Worm (Caenorhabditis elegans) whole organism, L3 larva: ENCODE results near the gene mdh-1.

Experiments
- R02D3.7 ChIP-seq: fragments of 150-350 bp; optimal IDR thresholded peaks from 2 replicates; lab custom pipeline; 2014; ENCODE audit warnings: missing biosample characterization, missing genetic modification characterization
- ZK546.5 ChIP-seq: sonication (generic microtip); optimal IDR thresholded peaks from 2 replicates; lab custom pipeline; 2017; ENCODE audit warnings: missing biosample characterization, missing genetic modification characterization
- aly-2 ChIP-seq: fragments of 150-350 bp; optimal IDR thresholded peaks from 2 replicates; lab custom pipeline; 2014; ENCODE audit warnings: missing biosample characterization, missing genetic modification characterization
- ama-1 ChIP-seq: fragments of 150-350 bp; optimal IDR thresholded peaks from 2 replicates; lab custom pipeline; 2018
- ceh-82 ChIP-seq: fragments of 150-350 bp; optimal IDR thresholded peaks from 2 replicates; lab custom pipeline; 2014; ENCODE audit warnings: missing biosample characterization, missing genetic modification characterization
- ceh-9 ChIP-seq: sonication (generic microtip); optimal IDR thresholded peaks from 2 replicates; lab custom pipeline; 2018; ENCODE audit warnings: missing biosample characterization, missing genetic modification characterization
- daf-12 ChIP-seq: fragments of 150-350 bp; optimal IDR thresholded peaks from 2 replicates; lab custom pipeline; 2014; ENCODE audit warnings: missing biosample characterization, missing genetic modification reagents, missing genetic modification characterization
- egl-27 ChIP-seq: sonication (generic microtip); optimal IDR thresholded peaks from 4 replicates; lab custom pipeline; 2017; ENCODE audit warnings: missing biosample characterization, missing genetic modification reagents, missing genetic modification characterization
- elt-1 ChIP-seq: fragments of 150-350 bp; optimal IDR thresholded peaks from 2 replicates; lab custom pipeline; 2014; ENCODE audit warnings: missing biosample characterization, missing genetic modification characterization
- elt-2 ChIP-seq: sonication (generic microtip); optimal IDR thresholded peaks from 2 replicates; lab custom pipeline; 2016; ENCODE audit warnings: missing genetic modification reagents, mild to moderate bottlenecking, missing genetic modification characterization, missing compliant biosample characterization
- elt-3 ChIP-seq, 3 experiments: fragments of 150-350 bp in 1 of 3; sonication (generic microtip) in 2 of 3; optimal IDR thresholded peaks; 2 replicates in 2 of 3; 4 replicates in 1 of 3; lab custom pipeline; 2014 to 2017; ENCODE audit warnings: missing biosample characterization in 3 of 3, missing genetic modification characterization in 3 of 3
- fkh-10 ChIP-seq: sonication (generic microtip); optimal IDR thresholded peaks from 2 replicates; lab custom pipeline; 2017; ENCODE audit warnings: missing biosample characterization, missing genetic modification reagents, missing genetic modification characterization
- fkh-2 ChIP-seq: fragments of 150-350 bp; optimal IDR thresholded peaks from 2 replicates; lab custom pipeline; 2014; ENCODE audit warnings: missing biosample characterization, missing genetic modification reagents, missing genetic modification characterization
- hmg-11 ChIP-seq: sonication (generic microtip); optimal IDR thresholded peaks from 2 replicates; lab custom pipeline; 2016; ENCODE audit warnings: missing genetic modification characterization, missing compliant biosample characterization
- jun-1 ChIP-seq: fragments of 150-350 bp; optimal IDR thresholded peaks from 2 replicates; lab custom pipeline; 2014; ENCODE audit warnings: missing biosample characterization, missing genetic modification reagents, missing genetic modification characterization
- lin-15B ChIP-seq: fragments of 150-350 bp; optimal IDR thresholded peaks from 2 replicates; lab custom pipeline; 2014; ENCODE audit warnings: missing biosample characterization, missing genetic modification characterization
- lin-39 ChIP-seq: fragments of 150-350 bp; optimal IDR thresholded peaks from 2 replicates; lab custom pipeline; 2018; ENCODE audit warnings: missing biosample characterization, missing genetic modification reagents, missing genetic modification characterization
- lsy-12 ChIP-seq: sonication (generic microtip); optimal IDR thresholded peaks from 2 replicates; lab custom pipeline; 2016; ENCODE audit warnings: mild to moderate bottlenecking, missing genetic modification characterization, missing compliant biosample characterization
- mdl-1 ChIP-seq: fragments of 150-350 bp; optimal IDR thresholded peaks from 2 replicates; lab custom pipeline; 2014; ENCODE audit warnings: missing biosample characterization, missing genetic modification characterization
- mml-1 ChIP-seq: fragments of 150-350 bp; sonication (generic microtip); optimal IDR thresholded peaks from 3 replicates; lab custom pipeline; 2014; ENCODE audit warnings: missing biosample characterization, missing genetic modification characterization
- nfya-1 ChIP-seq: sonication (generic microtip); optimal IDR thresholded peaks from 2 replicates; lab custom pipeline; 2017; ENCODE audit warnings: missing genetic modification characterization, mild to moderate bottlenecking, missing compliant biosample characterization, antibody characterized with exemption, moderate library complexity; ENCODE audit not compliant: insufficient read depth
- nhr-11 ChIP-seq: fragments of 150-350 bp; optimal IDR thresholded peaks from 2 replicates; lab custom pipeline; 2014; ENCODE audit warnings: missing biosample characterization, missing genetic modification characterization
- nhr-12 ChIP-seq: fragments of 150-350 bp; optimal IDR thresholded peaks from 2 replicates; lab custom pipeline; 2014; ENCODE audit warnings: missing biosample characterization, missing genetic modification characterization
- nhr-23 ChIP-seq: fragments of 150-350 bp; optimal IDR thresholded peaks from 2 replicates; lab custom pipeline; 2014; ENCODE audit warnings: missing biosample characterization, missing genetic modification reagents, missing genetic modification characterization
- nhr-25 ChIP-seq: sonication (generic microtip); optimal IDR thresholded peaks from 2 replicates; lab custom pipeline; 2017; ENCODE audit warnings: missing biosample characterization, missing genetic modification characterization
- nhr-28 ChIP-seq: fragments of 150-350 bp; optimal IDR thresholded peaks from 2 replicates; lab custom pipeline; 2014; ENCODE audit warnings: missing biosample characterization, missing genetic modification characterization
- nhr-43 ChIP-seq: sonication (generic microtip); optimal IDR thresholded peaks from 2 replicates; lab custom pipeline; 2016; ENCODE audit warnings: mild to moderate bottlenecking, missing genetic modification characterization, missing compliant biosample characterization; ENCODE audit not compliant: poor library complexity, severe bottlenecking
- nhr-67 ChIP-seq: fragments of 150-350 bp; optimal IDR thresholded peaks from 2 replicates; lab custom pipeline; 2014; ENCODE audit warnings: missing biosample characterization, missing genetic modification characterization
- pha-4 ChIP-seq: fragments of 150-350 bp; optimal IDR thresholded peaks from 2 replicates; lab custom pipeline; 2014; ENCODE audit warnings: missing biosample characterization, missing genetic modification reagents, missing genetic modification characterization
- unc-39 ChIP-seq: sonication (generic microtip); optimal IDR thresholded peaks from 4 replicates; lab custom pipeline; 2017; ENCODE audit warnings: missing biosample characterization, missing genetic modification characterization
- unc-62 ChIP-seq: fragments of 150-350 bp; sonication (generic microtip); optimal IDR thresholded peaks from 4 replicates; lab custom pipeline; 2014; ENCODE audit warnings: missing biosample characterization, missing genetic modification reagents, missing genetic modification characterization
- zag-1 ChIP-seq: fragments of 150-350 bp; optimal IDR thresholded peaks from 2 replicates; lab custom pipeline; 2014; ENCODE audit warnings: missing biosample characterization, missing genetic modification characterization

mdh-1 gene

ce11 chrV:6548309-6548708, 32.0 kb upstream of the mdh-1 start:
- TF ChIP-seq hmg-11 (tag; lab: Kevin White, UChicago) (no peak), elt-3 (tag; optimal IDR thresholded peaks at IDR 0.05; lab: Kevin White, UChicago) (no peak), nfya-1 (tag; lab: Kevin White, UChicago) (no peak), jun-1 (tag; lab: Kevin White, UChicago) (no peak), ama-1 (no peak), nhr-28 (tag; lab: Kevin White, UChicago) (no peak), daf-12 (tag; lab: Kevin White, UChicago) (no peak), fkh-2 (no peak), nhr-11 (no peak), lin-15B (tag; lab: Kevin White, UChicago) (no peak), nhr-67 (tag; lab: Kevin White, UChicago) (no peak), mdl-1 (tag; lab: Kevin White, UChicago) (no peak), egl-27 (tag; lab: Kevin White, UChicago) (no peak), elt-2 (no peak), ZK546.5 (no peak), fkh-10 (GFP tag; lab: Kevin White, UChicago) (no peak), unc-39 (tag; lab: Kevin White, UChicago) (no peak), lsy-12 (tag; lab: Kevin White, UChicago) (no peak), nhr-25 (tag; lab: Kevin White, UChicago) (no peak), aly-2 (tag; lab: Kevin White, UChicago) (no peak)

ce11 chrV:6546450-6547171, 30.3 kb upstream of the mdh-1 start, which contains the start of gene dre-1:
TSS of gene dre-1 (minus strand) at chrV:6546500.
- peak; percentile 3 for TF ChIP-seq pha-4 (tag; lab: Kevin White, UChicago)
- TF ChIP-seq unc-62: no peak
- peak; percentile 67 for TF ChIP-seq elt-2

ce11 chrV:6544999-6545398, 28.7 kb upstream of the mdh-1 start:
- TF ChIP-seq elt-1 (tag; lab: Kevin White, UChicago): no peak
- TF ChIP-seq nhr-23: peak; percentile 6
- TF ChIP-seq fkh-2: no peak
- TF ChIP-seq unc-62: no peak
- TF ChIP-seq pha-4 (tag; lab: Kevin White, UChicago): no peak
- TF ChIP-seq lsy-12 (tag; lab: Kevin White, UChicago): peak; percentile 9
- TF ChIP-seq nhr-25 (tag; lab: Kevin White, UChicago): peak; percentile 41
- TF ChIP-seq nhr-11: no peak
- no peak for TF ChIP-seq nhr-67 (tag; lab: Kevin White, UChicago)

ce11 chrV:6541875-6542274, 25.5 kb upstream of the mdh-1 start:
- TF ChIP-seq ceh-9 (tag; lab: Kevin White, UChicago) (no peak), pha-4 (tag; lab: Kevin White, UChicago) (no peak), ama-1 (peak; percentile 14), nfya-1 (tag; lab: Kevin White, UChicago) (no peak), mml-1 (tag; lab: Kevin White, UChicago) (no peak), elt-1 (tag; lab: Kevin White, UChicago) (no peak), nhr-11 (no peak), nhr-25 (tag; lab: Kevin White, UChicago) (peak; percentile 65), zag-1 (tag; lab: Kevin White, UChicago) (no peak), R02D3.7 (tag; lab: Kevin White, UChicago) (no peak), nhr-28 (tag; lab: Kevin White, UChicago) (no peak), ceh-82 (tag; lab: Kevin White, UChicago) (no peak), nhr-23 (peak; percentile 84), nhr-12 (tag; lab: Kevin White, UChicago) (no peak), lsy-12 (tag; lab: Kevin White, UChicago) (no peak), nhr-43 (tag; lab: Kevin White, UChicago) (peak; percentile 51), mdl-1 (tag; lab: Kevin White, UChicago) (no peak), fkh-2 (no peak)
- TF ChIP-seq, all 47 proteins: peak for 4

- TF ChIP-seq nfya-1 (tag; lab: Kevin White, UChicago) (peak; percentile 40), nhr-23 (peak; percentile 3), nhr-28 (tag; lab: Kevin White, UChicago) (no peak), lin-39 (tag; lab: Kevin White, UChicago) (peak; percentile 53), mml-1 (tag; lab: Kevin White, UChicago) (no peak), ama-1 (peak; percentile 38), hmg-11 (tag; lab: Kevin White, UChicago) (peak; percentile 68), pha-4 (tag; lab: Kevin White, UChicago) (peak; percentile 42)
Observed at ce11 chrV:6538323-6538722, 22.0 kb upstream of the mdh-1 start.
